Worm (Caenorhabditis elegans) whole organism, midembryonic: ENCODE results near the gene daf-14.

Experiments
- T22C8.4 ChIP-seq: fragments of 200-800 bp; sonication (Bioruptor generic); IDR thresholded peaks from 2 replicates; pipeline ENCODE4 v1.3.6; 2022; ENCODE audit warnings: missing genetic modification characterization, missing compliant biosample characterization
- flt-1 ChIP-seq: fragments of 200-800 bp; sonication (Bioruptor generic); IDR thresholded peaks from 2 replicates; pipeline ENCODE4 v1.3.6; 2022; ENCODE audit warnings: missing genetic modification characterization, missing compliant biosample characterization
- med-1 ChIP-seq: sonication (generic microtip); optimal IDR thresholded peaks from 2 replicates; lab custom pipeline; 2017; ENCODE audit warnings: missing genetic modification characterization, mild to moderate bottlenecking, missing compliant biosample characterization, antibody characterized with exemption, missing genetic modification reagents; ENCODE audit not compliant: insufficient read depth
- ztf-23 ChIP-seq: fragments of 200-800 bp; sonication (Bioruptor generic); IDR thresholded peaks from 2 replicates; pipeline ENCODE4 v1.3.6; 2022; ENCODE audit warnings: missing genetic modification reagents, missing genetic modification characterization, missing compliant biosample characterization

- TF ChIP-seq flt-1 (no peak), T22C8.4 (GFP tag; lab: Robert Waterston, UW) (no peak), med-1 (GFP tag; lab: Kevin White, UChicago) (no peak), ztf-23 (GFP tag; lab: Robert Waterston, UW) (no peak)
These were observed 31.1 kb downstream of the daf-14 start, which contains the start of gene thk-1 for ce11 chrIV:10281482-10281881.
